Fruit fly (Drosophila melanogaster) whole organism, embryonic: ENCODE results near the gene Hpd.

Experiments
- Antp ChIP-seq: fragments of 200-800 bp; sonication (Bioruptor generic); optimal IDR thresholded peaks from 3 replicates; lab custom pipeline; 2016; ENCODE audit warnings: missing biosample characterization, missing genetic modification characterization
- B-H2 ChIP-seq: fragments of 200-800 bp; sonication (Bioruptor generic); optimal IDR thresholded peaks from 2 replicates; lab custom pipeline; 2018; ENCODE audit warnings: missing biosample characterization, mild to moderate bottlenecking, missing genetic modification characterization
- CG10543 ChIP-seq: fragments of 200-800 bp; sonication (Bioruptor generic); optimal IDR thresholded peaks from 3 replicates; lab custom pipeline; 2017; ENCODE audit warnings: missing biosample characterization, mild to moderate bottlenecking, missing genetic modification characterization, moderate library complexity
- CG11695 ChIP-seq: fragments of 200-800 bp; sonication (Bioruptor generic); IDR thresholded peaks from 3 replicates; pipeline ENCODE4 v1.3.6; 2022; ENCODE audit warnings: missing biosample characterization, missing genetic modification characterization
- CG12071 ChIP-seq: fragments of 200-800 bp; sonication (Bioruptor generic); optimal IDR thresholded peaks from 3 replicates; lab custom pipeline; 2018; ENCODE audit warnings: missing biosample characterization, mild to moderate bottlenecking, missing genetic modification characterization
- CG14441 ChIP-seq: fragments of 200-800 bp; sonication (Bioruptor generic); IDR thresholded peaks from 2 replicates; pipeline ENCODE4 v1.3.6; 2022; ENCODE audit warnings: missing biosample characterization, missing genetic modification characterization
- CG15011 ChIP-seq: fragments of 200-800 bp; sonication (Bioruptor generic); optimal IDR thresholded peaks from 3 replicates; lab custom pipeline; 2018; ENCODE audit warnings: missing biosample characterization, mild to moderate bottlenecking, missing genetic modification characterization
- CG15269 ChIP-seq: fragments of 200-800 bp; sonication (Bioruptor generic); optimal IDR thresholded peaks from 2 replicates; lab custom pipeline; 2018; ENCODE audit warnings: missing biosample characterization, mild to moderate bottlenecking, missing genetic modification characterization, moderate library complexity
- CG16815 ChIP-seq: fragments of 200-800 bp; sonication (Bioruptor generic); optimal IDR thresholded peaks from 3 replicates; lab custom pipeline; 2017; ENCODE audit warnings: missing biosample characterization, mild to moderate bottlenecking, missing genetic modification characterization
- CG17361 ChIP-seq: fragments of 200-800 bp; sonication (Bioruptor generic); IDR thresholded peaks from 3 replicates; pipeline ENCODE4 v1.3.6; 2022; ENCODE audit warnings: missing biosample characterization, missing genetic modification characterization
- CG17829 ChIP-seq: fragments of 200-800 bp; optimal IDR thresholded peaks from 2 replicates; lab custom pipeline; 2019; ENCODE audit warnings: missing biosample characterization, mild to moderate bottlenecking, missing genetic modification characterization, moderate library complexity
- CG18619 ChIP-seq: fragments of 200-800 bp; sonication (Bioruptor generic); optimal IDR thresholded peaks from 3 replicates; lab custom pipeline; 2017; ENCODE audit warnings: missing biosample characterization, mild to moderate bottlenecking, missing genetic modification characterization
- CG3163 ChIP-seq: fragments of 200-800 bp; sonication (Bioruptor generic); optimal IDR thresholded peaks from 3 replicates; lab custom pipeline; 2016; ENCODE audit warnings: missing biosample characterization, missing genetic modification characterization
- CG33213 ChIP-seq: fragments of 200-800 bp; sonication (Bioruptor generic); optimal IDR thresholded peaks from 3 replicates; lab custom pipeline; 2016; ENCODE audit warnings: missing biosample characterization, missing genetic modification characterization
- CG4404 ChIP-seq: fragments of 200-800 bp; sonication (Bioruptor generic); IDR thresholded peaks from 2 replicates; pipeline ENCODE4 v1.3.6; 2022; ENCODE audit warnings: missing biosample characterization, missing genetic modification characterization
- CG6683 ChIP-seq: fragments of 200-800 bp; sonication (Bioruptor generic); optimal IDR thresholded peaks from 2 replicates; lab custom pipeline; 2017; ENCODE audit warnings: missing biosample characterization, mild to moderate bottlenecking, missing genetic modification characterization, missing genetic modification reagents
- CG6689 ChIP-seq: fragments of 200-800 bp; sonication (Bioruptor generic); IDR thresholded peaks from 2 replicates; pipeline ENCODE4 v1.3.6; 2022; ENCODE audit warnings: missing biosample characterization, missing genetic modification characterization
- CG6765 ChIP-seq: fragments of 200-800 bp; sonication (Bioruptor generic); optimal IDR thresholded peaks from 3 replicates; lab custom pipeline; 2017; ENCODE audit warnings: missing biosample characterization, mild to moderate bottlenecking, missing genetic modification characterization
- CG6813 ChIP-seq: fragments of 200-800 bp; sonication (Bioruptor generic); optimal IDR thresholded peaks from 2 replicates; lab custom pipeline; 2017; ENCODE audit warnings: missing biosample characterization, missing genetic modification characterization, mild to moderate bottlenecking, moderate library complexity, missing genetic modification reagents
- CG7372 ChIP-seq: fragments of 200-800 bp; sonication (Bioruptor generic); IDR thresholded peaks from 2 replicates; pipeline ENCODE4 v1.3.6; 2022; ENCODE audit warnings: missing biosample characterization, missing genetic modification characterization
- CG7963 ChIP-seq: fragments of 200-800 bp; sonication (Bioruptor generic); IDR thresholded peaks from 3 replicates; pipeline ENCODE4 v1.3.6; 2022; ENCODE audit warnings: missing biosample characterization, missing genetic modification characterization; ENCODE audit not compliant: partially characterized antibody
- CG8765 ChIP-seq: fragments of 200-800 bp; sonication (Bioruptor generic); IDR thresholded peaks from 2 replicates; pipeline ENCODE4 v1.3.6; 2022; ENCODE audit warnings: missing biosample characterization, missing genetic modification characterization
- CG9215 ChIP-seq: fragments of 200-800 bp; sonication (Bioruptor generic); IDR thresholded peaks from 2 replicates; pipeline ENCODE4 v1.3.6; 2022; ENCODE audit warnings: missing biosample characterization, missing genetic modification characterization
- CkIIα-i1 ChIP-seq: fragments of 200-800 bp; sonication (Bioruptor generic); IDR thresholded peaks from 2 replicates; pipeline ENCODE4 v1.3.6; 2022; ENCODE audit warnings: missing biosample characterization, missing genetic modification characterization
- D19A ChIP-seq: fragments of 200-800 bp; optimal IDR thresholded peaks from 3 replicates; lab custom pipeline; 2019; ENCODE audit warnings: missing biosample characterization, mild to moderate bottlenecking, missing genetic modification characterization, moderate library complexity
- H15 ChIP-seq: fragments of 200-800 bp; sonication (Bioruptor generic); IDR thresholded peaks from 3 replicates; pipeline ENCODE4 v1.3.6; 2022; ENCODE audit warnings: missing biosample characterization, missing genetic modification characterization
- HLH54F ChIP-seq: fragments of 200-800 bp; sonication (Bioruptor generic); optimal IDR thresholded peaks from 3 replicates; lab custom pipeline; 2016; ENCODE audit warnings: missing biosample characterization, missing genetic modification characterization
- MTF-1 ChIP-seq: fragments of 200-800 bp; sonication (Bioruptor generic); optimal IDR thresholded peaks from 2 replicates; lab custom pipeline; 2018; ENCODE audit warnings: missing biosample characterization, mild to moderate bottlenecking, missing genetic modification characterization, borderline replicate concordance
- NC2α ChIP-seq: fragments of 200-800 bp; sonication (Bioruptor generic); optimal IDR thresholded peaks from 2 replicates; lab custom pipeline; 2016; ENCODE audit warnings: missing biosample characterization, missing genetic modification characterization
- Oli ChIP-seq: fragments of 200-800 bp; sonication (Bioruptor generic); optimal IDR thresholded peaks from 2 replicates; lab custom pipeline; 2018; ENCODE audit warnings: missing biosample characterization, mild to moderate bottlenecking, missing genetic modification characterization, moderate library complexity
- Xbp1 ChIP-seq: fragments of 200-800 bp; sonication (Bioruptor generic); optimal IDR thresholded peaks from 3 replicates; lab custom pipeline; 2016; ENCODE audit warnings: missing biosample characterization, mild to moderate bottlenecking, missing genetic modification characterization
- ac ChIP-seq: fragments of 200-800 bp; sonication (Bioruptor generic); optimal IDR thresholded peaks from 3 replicates; lab custom pipeline; 2017; ENCODE audit warnings: missing biosample characterization, mild to moderate bottlenecking, missing genetic modification characterization
- ash1 ChIP-seq: fragments of 200-800 bp; sonication (Bioruptor generic); optimal IDR thresholded peaks from 2 replicates; lab custom pipeline; 2018; ENCODE audit warnings: missing biosample characterization, mild to moderate bottlenecking, missing genetic modification characterization
- bab2 ChIP-seq: fragments of 200-800 bp; sonication (Bioruptor generic); optimal IDR thresholded peaks from 2 replicates; lab custom pipeline; 2016; ENCODE audit warnings: missing biosample characterization, missing genetic modification characterization
- bcd ChIP-seq: fragments of 200-800 bp; sonication (Bioruptor generic); optimal IDR thresholded peaks from 2 replicates; lab custom pipeline; 2017; ENCODE audit warnings: missing biosample characterization, mild to moderate bottlenecking, missing genetic modification characterization
- br ChIP-seq: fragments of >200 bp; optimal IDR thresholded peaks from 2 replicates; lab custom pipeline; 2017
- fru ChIP-seq: fragments of >200 bp; optimal IDR thresholded peaks from 2 replicates; lab custom pipeline; 2017
- gfzf ChIP-seq: fragments of 200-800 bp; sonication (Bioruptor generic); optimal IDR thresholded peaks from 2 replicates; lab custom pipeline; 2016; ENCODE audit warnings: missing biosample characterization, mild to moderate bottlenecking, missing genetic modification characterization, moderate library complexity
- hbn ChIP-seq: fragments of 200-800 bp; sonication (Bioruptor generic); IDR thresholded peaks from 2 replicates; pipeline ENCODE4 v1.3.6; 2022; ENCODE audit warnings: missing biosample characterization, missing genetic modification characterization; ENCODE audit not compliant: partially characterized antibody
- nerfin-2 ChIP-seq: fragments of 200-800 bp; sonication (Bioruptor generic); IDR thresholded peaks from 2 replicates; pipeline ENCODE4 v1.3.6; 2022; ENCODE audit warnings: missing biosample characterization, missing genetic modification characterization; ENCODE audit not compliant: partially characterized antibody
- org-1 ChIP-seq: fragments of 200-800 bp; sonication (Bioruptor generic); optimal IDR thresholded peaks from 2 replicates; lab custom pipeline; 2017; ENCODE audit warnings: missing biosample characterization, missing genetic modification characterization
- otp ChIP-seq: fragments of 200-800 bp; sonication (Bioruptor generic); IDR thresholded peaks from 3 replicates; pipeline ENCODE4, ENCODE4 v1.3.6; 2022; ENCODE audit warnings: missing biosample characterization, missing genetic modification characterization
- pnt ChIP-seq: fragments of 200-800 bp; sonication (Bioruptor generic); optimal IDR thresholded peaks from 3 replicates; lab custom pipeline; 2016; ENCODE audit warnings: missing biosample characterization, missing genetic modification characterization
- prd ChIP-seq, 3 experiments: fragments of >200 bp in 2 of 3; fragments of 200-800 bp in 1 of 3; sonication (Bioruptor generic) in 1 of 3; optimal IDR thresholded peaks in 2 of 3; IDR thresholded peaks in 1 of 3; 2 replicates in 2 of 3; 3 replicates in 1 of 3; pipeline versions ENCODE4 v1.3.6 to Lab custom; 2017 to 2022; ENCODE audit warnings: missing biosample characterization in 1 of 3, missing genetic modification characterization in 1 of 3
- pros ChIP-seq: fragments of 200-800 bp; sonication (Bioruptor generic); optimal IDR thresholded peaks from 3 replicates; lab custom pipeline; 2019; ENCODE audit warnings: missing biosample characterization, mild to moderate bottlenecking, missing genetic modification characterization, moderate library complexity
- row ChIP-seq: fragments of 200-800 bp; sonication (Bioruptor generic); IDR thresholded peaks from 3 replicates; pipeline ENCODE4 v1.3.6; 2022; ENCODE audit warnings: missing biosample characterization, missing genetic modification characterization
- sc ChIP-seq, 3 experiments: fragments of >200 bp in 2 of 3; fragments of 200-800 bp in 1 of 3; sonication (Bioruptor generic) in 1 of 3; optimal IDR thresholded peaks; 2 replicates in 2 of 3; 3 replicates in 1 of 3; lab custom pipeline; 2017; ENCODE audit warnings: mild to moderate bottlenecking in 1 of 3, missing biosample characterization in 1 of 3, missing genetic modification characterization in 1 of 3, missing genetic modification reagents in 1 of 3
- vfl ChIP-seq: fragments of 200-800 bp; sonication (Bioruptor generic); optimal IDR thresholded peaks from 2 replicates; lab custom pipeline; 2016; ENCODE audit warnings: missing biosample characterization, missing genetic modification characterization
- vnd ChIP-seq: fragments of 200-800 bp; sonication (Bioruptor generic); IDR thresholded peaks from 3 replicates; pipeline ENCODE4 v1.3.6; 2022; ENCODE audit warnings: missing biosample characterization, missing genetic modification characterization; ENCODE audit not compliant: partially characterized antibody

Gene Hpd

dm6 chr3L:20395257-20395909, 44.3 kb downstream of the Hpd start:
- TF ChIP-seq prd (optimal IDR thresholded peaks at IDR 0.05; lab: Kevin White, UChicago): no peak
- TF ChIP-seq prd (GFP tag; IDR thresholded peaks at IDR 0.05; lab: Robert Waterston, UW): peak; percentile 51
- TF ChIP-seq CG17361 (GFP tag; lab: Robert Waterston, UW): peak; percentile 51; the same call in 1 of the 3 replicates
- TF ChIP-seq NC2α (GFP tag; lab: Kevin White, UChicago): no peak
- no peak for TF ChIP-seq pnt (GFP tag; lab: Kevin White, UChicago)
- TF ChIP-seq sc (optimal IDR thresholded peaks at IDR 0.05; lab: Kevin White, UChicago): no peak
- no peak for TF ChIP-seq sc (GFP tag; optimal IDR thresholded peaks at IDR 0.05; lab: Kevin White, UChicago)
- TF ChIP-seq gfzf (GFP tag; lab: Kevin White, UChicago): no peak
- TF ChIP-seq otp (GFP tag; lab: Robert Waterston, UW): 0 out of 3 replicates have a peak, but pooled peaks have one; percentile 26
- TF ChIP-seq nerfin-2 (GFP tag; lab: Robert Waterston, UW): no peak
- TF ChIP-seq CG14441 (GFP tag; lab: Robert Waterston, UW): peak; percentile 28; the same call in 1 of the 2 replicates
- no peak for TF ChIP-seq br
- peak; percentile 63 for TF ChIP-seq D19A (tag; lab: Kevin White, UChicago)
- TF ChIP-seq CG17829 (tag; lab: Kevin White, UChicago): no peak
- no peak for TF ChIP-seq ac (GFP tag; lab: Kevin White, UChicago)
- peak; percentile 30 for TF ChIP-seq vfl (GFP tag; lab: Kevin White, UChicago)
- TF ChIP-seq vnd: peak; percentile 28; the same call in 1 of the 3 replicates
- TF ChIP-seq row: peak; percentile 78
- TF ChIP-seq Xbp1: peak; percentile 40
- TF ChIP-seq bab2 (GFP tag; lab: Kevin White, UChicago): peak; percentile 32
- peak; percentile 17 for TF ChIP-seq CG3163
- TF ChIP-seq CG18619 (GFP tag; lab: Kevin White, UChicago): peak; percentile 14
- peak; percentile 90 for TF ChIP-seq CG10543 (GFP tag; lab: Kevin White, UChicago)
- peak; percentile 13 for TF ChIP-seq Antp (GFP tag; lab: Kevin White, UChicago)
- no peak for TF ChIP-seq H15 (GFP tag; lab: Robert Waterston, UW)
- TF ChIP-seq B-H2 (GFP tag; lab: Kevin White, UChicago): peak; percentile 75
- TF ChIP-seq MTF-1 (GFP tag; lab: Kevin White, UChicago): no peak
- TF ChIP-seq CG6689 (GFP tag; lab: Robert Waterston, UW): 0 out of 2 replicates have a peak, but pooled peaks have one; percentile 34
- no peak for TF ChIP-seq hbn
- peak; percentile 48 for TF ChIP-seq Oli (tag; lab: Kevin White, UChicago)
- no peak for TF ChIP-seq fru (lab: Kevin White, UChicago)
- TF ChIP-seq bcd (GFP tag; lab: Kevin White, UChicago): peak; percentile 53
- peak; percentile 20 for TF ChIP-seq CG15011
- peak; percentile 44; the same call in 1 of the 2 replicates for TF ChIP-seq CG8765 (GFP tag; lab: Robert Waterston, UW)
- TF ChIP-seq CG16815 (GFP tag; lab: Kevin White, UChicago): peak; percentile 49
- no peak for TF ChIP-seq CG6813 (GFP tag; lab: Kevin White, UChicago)
- TF ChIP-seq HLH54F: peak; percentile 45
- TF ChIP-seq CG4404 (GFP tag; lab: Robert Waterston, UW): no peak
- TF ChIP-seq CG15269 (tag; lab: Kevin White, UChicago): peak; percentile 55
- peak; percentile 19 for TF ChIP-seq CG6683 (GFP tag; lab: Kevin White, UChicago)
- peak; percentile 34 for TF ChIP-seq CG6765 (GFP tag; lab: Kevin White, UChicago)
- TF ChIP-seq CG33213 (GFP tag; lab: Kevin White, UChicago): no peak
- TF ChIP-seq CkIIα-i1 (GFP tag; lab: Robert Waterston, UW): no peak
- peak; percentile 36 for TF ChIP-seq CG12071 (GFP tag; lab: Kevin White, UChicago)
- TF ChIP-seq pros: no peak
- TF ChIP-seq CG9215 (GFP tag; lab: Robert Waterston, UW): peak; percentile 38
- peak; percentile 46; the same call in 1 of the 3 replicates for TF ChIP-seq CG11695
- no peak for TF ChIP-seq CG7372
- TF ChIP-seq CG7963 (GFP tag; lab: Robert Waterston, UW): no peak
- no peak for TF ChIP-seq org-1 (GFP tag; lab: Kevin White, UChicago)
- TF ChIP-seq ash1 (GFP tag; lab: Kevin White, UChicago): no peak
